Worm (Caenorhabditis elegans) whole organism, L1 larva: ENCODE data around the gene gcsh-1.

Experiments used
- C04F5.9 ChIP-seq: sonication (generic microtip); optimal IDR thresholded peaks from 2 replicates; lab custom pipeline; 2016; ENCODE audit warnings: missing genetic modification characterization, missing compliant biosample characterization
- C16A3.4 ChIP-seq: fragments of 150-350 bp; optimal IDR thresholded peaks from 2 replicates; lab custom pipeline; 2014; ENCODE audit warnings: missing biosample characterization, missing genetic modification characterization
- F16B12.6 ChIP-seq: fragments of 150-350 bp; optimal IDR thresholded peaks from 2 replicates; lab custom pipeline; 2014; ENCODE audit warnings: missing biosample characterization, missing genetic modification characterization
- Y116A8C.19 ChIP-seq: sonication (generic microtip); optimal IDR thresholded peaks from 2 replicates; lab custom pipeline; 2016; ENCODE audit warnings: missing compliant biosample characterization, missing genetic modification characterization, borderline replicate concordance
- ama-1 ChIP-seq: fragments of 150-350 bp; optimal IDR thresholded peaks from 2 replicates; lab custom pipeline; 2014
- ceh-82 ChIP-seq, 3 experiments: fragments of 150-350 bp in 1 of 3; sonication (generic microtip) in 2 of 3; optimal IDR thresholded peaks; 2 replicates each; lab custom pipeline; 2014 to 2017; ENCODE audit warnings: missing biosample characterization in 3 of 3, missing genetic modification characterization in 3 of 3
- ceh-88 ChIP-seq: fragments of 200-800 bp; sonication (Bioruptor generic); IDR thresholded peaks from 2 replicates; pipeline ENCODE4 v1.3.6; 2022; ENCODE audit warnings: missing genetic modification characterization, missing compliant biosample characterization
- ces-1 ChIP-seq: fragments of 150-350 bp; optimal IDR thresholded peaks from 2 replicates; lab custom pipeline; 2014; ENCODE audit warnings: missing biosample characterization, missing genetic modification reagents, missing genetic modification characterization
- dpl-1 ChIP-seq, 3 experiments: fragments of 150-350 bp in 2 of 3; sonication (generic microtip) in 1 of 3; optimal IDR thresholded peaks; 2 replicates each; lab custom pipeline; 2014 to 2017; ENCODE audit warnings: missing biosample characterization in 3 of 3, missing genetic modification characterization in 3 of 3, missing genetic modification reagents in 3 of 3
- efl-1 ChIP-seq, 4 experiments: fragments of 150-350 bp; optimal IDR thresholded peaks in 3 of 4; peaks in 1 of 4; 1 replicate in 1 of 4; 2 replicates in 3 of 4; lab custom pipeline; 2014; ENCODE audit warnings: missing biosample characterization in 2 of 4, missing genetic modification characterization in 2 of 4, missing genetic modification reagents in 2 of 4
- egl-27 ChIP-seq, 2 experiments: fragments of 150-350 bp in 1 of 2; sonication (generic microtip); optimal IDR thresholded peaks; 3 replicates each; lab custom pipeline; 2017 to 2018; ENCODE audit warnings: missing biosample characterization in 2 of 2, missing genetic modification characterization in 2 of 2, missing genetic modification reagents in 2 of 2
- elt-2 ChIP-seq: sonication (generic microtip); optimal IDR thresholded peaks from 2 replicates; lab custom pipeline; 2016; ENCODE audit warnings: missing genetic modification characterization, mild to moderate bottlenecking, inconsistent platforms, missing compliant biosample characterization, missing genetic modification reagents
- elt-3 ChIP-seq, 6 experiments: fragments of 150-350 bp in 1 of 6; sonication (generic microtip); optimal IDR thresholded peaks; 2 replicates each; lab custom pipeline; 2017 to 2018; ENCODE audit warnings: missing biosample characterization in 6 of 6, missing genetic modification characterization in 6 of 6, inconsistent platforms in 1 of 6
- ets-5 ChIP-seq: fragments of 200-800 bp; sonication (Bioruptor generic); IDR thresholded peaks from 2 replicates; pipeline ENCODE4 v1.3.6; 2022; ENCODE audit warnings: missing genetic modification characterization, missing compliant biosample characterization
- fkh-10 ChIP-seq: sonication (generic microtip); optimal IDR thresholded peaks from 2 replicates; lab custom pipeline; 2017; ENCODE audit warnings: missing biosample characterization, missing genetic modification reagents, missing genetic modification characterization
- fos-1 ChIP-seq: fragments of 150-350 bp; optimal IDR thresholded peaks from 2 replicates; lab custom pipeline; 2014; ENCODE audit warnings: missing biosample characterization, missing genetic modification characterization
- grh-1 ChIP-seq: fragments of 200-800 bp; sonication (Bioruptor generic); IDR thresholded peaks from 2 replicates; pipeline ENCODE4 v1.3.6; 2022; ENCODE audit warnings: missing genetic modification reagents, missing genetic modification characterization, missing compliant biosample characterization
- irx-1 ChIP-seq: sonication (generic microtip); optimal IDR thresholded peaks from 2 replicates; lab custom pipeline; 2016; ENCODE audit warnings: missing genetic modification characterization, missing compliant biosample characterization
- isw-1 ChIP-seq: fragments of 200-800 bp; sonication (Bioruptor generic); IDR thresholded peaks from 2 replicates; pipeline ENCODE4 v1.3.6; 2022; ENCODE audit warnings: missing genetic modification characterization, missing compliant biosample characterization
- jun-1 ChIP-seq: fragments of 150-350 bp; optimal IDR thresholded peaks from 2 replicates; lab custom pipeline; 2014; ENCODE audit warnings: missing biosample characterization, missing genetic modification reagents, missing genetic modification characterization
- lin-13 ChIP-seq: fragments of 150-350 bp; optimal IDR thresholded peaks from 2 replicates; lab custom pipeline; 2014; ENCODE audit warnings: missing biosample characterization, missing genetic modification reagents, missing genetic modification characterization
- lin-14 ChIP-seq: fragments of 200-800 bp; sonication (Bioruptor generic); optimal IDR thresholded peaks from 2 replicates; lab custom pipeline; 2018; ENCODE audit warnings: mild to moderate bottlenecking, missing genetic modification characterization, moderate library complexity, missing compliant biosample characterization
- lin-15B ChIP-seq: fragments of 150-350 bp; sonication (generic microtip); optimal IDR thresholded peaks from 3 replicates; lab custom pipeline; 2014; ENCODE audit warnings: missing biosample characterization, missing genetic modification characterization
- lin-35 ChIP-seq, 2 experiments: fragments of 150-350 bp; optimal IDR thresholded peaks; 2 replicates each; lab custom pipeline; 2014; ENCODE audit warnings: missing biosample characterization in 2 of 2, missing genetic modification characterization in 2 of 2, missing genetic modification reagents in 2 of 2
- lir-3 ChIP-seq: sonication (generic microtip); optimal IDR thresholded peaks from 2 replicates; lab custom pipeline; 2016; ENCODE audit warnings: mild to moderate bottlenecking, missing genetic modification characterization, moderate library complexity, missing compliant biosample characterization; ENCODE audit not compliant: poor library complexity
- lsy-2 ChIP-seq, 2 experiments: fragments of 150-350 bp; optimal IDR thresholded peaks; 2 replicates each; lab custom pipeline; 2014; ENCODE audit warnings: missing biosample characterization in 2 of 2, missing genetic modification characterization in 2 of 2
- mab-9 ChIP-seq: fragments of 200-800 bp; sonication (Bioruptor generic); IDR thresholded peaks from 2 replicates; pipeline ENCODE4 v1.3.6; 2022; ENCODE audit warnings: missing genetic modification reagents, missing genetic modification characterization, missing compliant biosample characterization
- mep-1 ChIP-seq: fragments of 150-350 bp; optimal IDR thresholded peaks from 2 replicates; lab custom pipeline; 2014; ENCODE audit warnings: missing biosample characterization, missing genetic modification characterization
- nhr-11 ChIP-seq: fragments of 150-350 bp; optimal IDR thresholded peaks from 2 replicates; lab custom pipeline; 2014; ENCODE audit warnings: missing biosample characterization, missing genetic modification characterization
- nhr-237 ChIP-seq: fragments of 150-350 bp; optimal IDR thresholded peaks from 2 replicates; lab custom pipeline; 2014; ENCODE audit warnings: missing biosample characterization, missing genetic modification characterization
- nhr-71 ChIP-seq: sonication (generic microtip); optimal IDR thresholded peaks from 2 replicates; lab custom pipeline; 2016; ENCODE audit warnings: mild to moderate bottlenecking, missing genetic modification characterization, moderate library complexity, missing compliant biosample characterization
- nhr-76 ChIP-seq: sonication (generic microtip); optimal IDR thresholded peaks from 2 replicates; lab custom pipeline; 2017; ENCODE audit warnings: missing biosample characterization, missing genetic modification characterization
- nhr-77 ChIP-seq: fragments of 150-350 bp; optimal IDR thresholded peaks from 2 replicates; lab custom pipeline; 2014; ENCODE audit warnings: missing biosample characterization, missing genetic modification characterization
- nhr-84 ChIP-seq: sonication (generic microtip); optimal IDR thresholded peaks from 2 replicates; lab custom pipeline; 2017; ENCODE audit warnings: missing biosample characterization, missing genetic modification characterization
- nhr-85 ChIP-seq: sonication (generic microtip); peaks from one replicate; lab custom pipeline; 2016; ENCODE audit warnings: missing genetic modification characterization, inconsistent platforms, missing compliant biosample characterization
- pag-3 ChIP-seq: sonication (generic microtip); optimal IDR thresholded peaks from 2 replicates; lab custom pipeline; 2017; ENCODE audit warnings: missing genetic modification characterization, mild to moderate bottlenecking, missing compliant biosample characterization, antibody characterized with exemption, borderline replicate concordance; ENCODE audit not compliant: insufficient read depth
- rnt-1 ChIP-seq: sonication (generic microtip); optimal IDR thresholded peaks from 2 replicates; lab custom pipeline; 2016; ENCODE audit warnings: mild to moderate bottlenecking, missing genetic modification characterization, moderate library complexity, missing compliant biosample characterization
- skn-1 ChIP-seq: fragments of 150-350 bp; optimal IDR thresholded peaks from 2 replicates; lab custom pipeline; 2014; ENCODE audit warnings: missing biosample characterization, missing genetic modification characterization
- snpc-4 ChIP-seq: fragments of 150-350 bp; optimal IDR thresholded peaks from 2 replicates; lab custom pipeline; 2014; ENCODE audit warnings: missing biosample characterization, missing genetic modification characterization
- tbx-2 ChIP-seq: sonication (generic microtip); optimal IDR thresholded peaks from 2 replicates; lab custom pipeline; 2016; ENCODE audit warnings: missing genetic modification characterization, missing compliant biosample characterization
- tlp-1 ChIP-seq: fragments of 150-350 bp; optimal IDR thresholded peaks from 2 replicates; lab custom pipeline; 2014; ENCODE audit warnings: missing biosample characterization, missing genetic modification characterization
- unc-130 ChIP-seq: fragments of 150-350 bp; optimal IDR thresholded peaks from 2 replicates; lab custom pipeline; 2017; ENCODE audit warnings: missing biosample characterization, missing genetic modification characterization, inconsistent platforms
- unc-30 ChIP-seq: sonication (generic microtip); optimal IDR thresholded peaks from 2 replicates; lab custom pipeline; 2017; ENCODE audit warnings: missing biosample characterization, missing genetic modification characterization
- unc-62 ChIP-seq: fragments of 150-350 bp; optimal IDR thresholded peaks from 2 replicates; lab custom pipeline; 2014; ENCODE audit warnings: missing biosample characterization, missing genetic modification reagents, missing genetic modification characterization
- unc-98 ChIP-seq: fragments of 200-800 bp; sonication (Bioruptor generic); IDR thresholded peaks from 2 replicates; pipeline ENCODE4 v1.3.6; 2022; ENCODE audit warnings: missing genetic modification characterization, missing compliant biosample characterization
- vab-15 ChIP-seq: sonication (generic microtip); optimal IDR thresholded peaks from 2 replicates; lab custom pipeline; 2017; ENCODE audit warnings: missing genotype, mild to moderate bottlenecking, missing genetic modification characterization, missing compliant biosample characterization
- zag-1 ChIP-seq: fragments of 150-350 bp; optimal IDR thresholded peaks from 2 replicates; lab custom pipeline; 2014; ENCODE audit warnings: missing biosample characterization, missing genetic modification characterization
- zip-4 ChIP-seq: fragments of 200-800 bp; sonication (Bioruptor generic); optimal IDR thresholded peaks from 2 replicates; lab custom pipeline; 2018; ENCODE audit warnings: mild to moderate bottlenecking, missing genetic modification characterization, moderate library complexity, missing compliant biosample characterization
- ztf-11 ChIP-seq, 2 experiments: sonication (generic microtip); optimal IDR thresholded peaks; 2 replicates each; lab custom pipeline; 2016 to 2017; ENCODE audit warnings: missing genetic modification characterization in 2 of 2, missing biosample characterization in 1 of 2, missing compliant biosample characterization in 1 of 2
- ztf-4 ChIP-seq: fragments of 150-350 bp; optimal IDR thresholded peaks from 2 replicates; lab custom pipeline; 2014; ENCODE audit warnings: missing biosample characterization, missing genetic modification characterization

gcsh-1 gene

DNA sequence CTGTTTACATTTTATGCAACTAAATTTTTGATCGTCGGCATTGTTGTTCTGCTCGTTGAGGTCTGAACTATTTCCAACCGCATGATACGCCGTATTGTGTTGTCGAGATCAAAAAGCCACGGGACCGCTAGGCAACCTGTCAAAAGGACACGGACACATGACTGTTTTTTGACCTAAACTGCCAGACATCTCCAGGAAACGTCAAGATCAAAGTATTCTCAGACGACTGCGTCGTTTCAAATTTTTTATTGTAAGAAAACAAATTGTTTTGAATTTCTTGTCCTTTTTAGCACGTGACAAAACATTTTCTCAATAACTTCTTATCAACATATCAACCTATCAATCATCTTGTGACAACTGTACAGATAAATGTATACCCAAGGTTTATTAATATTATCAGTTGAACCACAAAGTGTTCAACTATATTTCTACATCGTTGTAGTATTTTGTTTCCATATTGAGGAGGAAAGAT lies 12.7 kb downstream of the gcsh-1 start (continued):
- peak; percentile 52 for TF ChIP-seq tbx-2
- no peak for TF ChIP-seq ama-1 (lab: Kevin White, UChicago)
- TF ChIP-seq zag-1, result no peak
- TF ChIP-seq skn-1, result no peak
- peak; percentile 96 for TF ChIP-seq elt-2
- no peak for TF ChIP-seq zip-4 (GFP tag; lab: Kevin White, UChicago)

DNA sequence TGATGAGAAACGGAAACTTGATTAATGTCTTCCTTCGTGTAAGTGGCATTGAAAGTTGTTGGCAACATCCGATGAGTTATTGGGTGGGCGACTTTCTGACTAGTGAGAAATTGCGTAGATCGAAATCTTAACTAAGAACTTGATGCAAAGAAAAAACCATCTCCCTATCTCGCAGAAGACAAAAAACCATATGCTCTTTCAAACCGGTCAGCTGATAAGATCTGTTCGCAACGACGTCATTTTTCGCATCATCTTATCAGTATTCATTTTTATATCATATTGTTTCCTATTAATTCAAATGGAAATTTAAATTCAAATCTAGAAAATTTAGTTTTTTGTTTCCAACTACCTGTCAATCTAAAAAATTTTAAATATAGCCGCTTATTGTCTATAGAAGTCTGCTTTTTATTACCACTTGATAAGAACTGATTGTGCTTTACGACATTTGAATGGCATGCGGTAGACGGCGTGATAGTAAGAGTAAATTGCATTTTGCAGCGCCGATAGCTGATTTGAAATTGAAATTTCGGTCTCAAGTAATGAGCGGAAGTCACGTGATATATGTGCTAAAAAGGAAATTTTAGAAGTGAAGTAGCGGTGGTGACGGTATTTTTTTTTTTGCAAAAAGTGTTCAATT lies 14.3 kb downstream of the gcsh-1 start:
- TF ChIP-seq fos-1 (tag; lab: Kevin White, UChicago), result no peak
- TF ChIP-seq lir-3 (tag; lab: Kevin White, UChicago), result no peak
- TF ChIP-seq C16A3.4 (tag; lab: Kevin White, UChicago), result no peak
- no peak for TF ChIP-seq nhr-11
- peak; percentile 8 to 31 for TF ChIP-seq lin-35 (GFP tag; optimal IDR thresholded peaks at IDR 0.05; lab: Kevin White, UChicago)
- TF ChIP-seq zag-1, result no peak
- TF ChIP-seq C04F5.9 (tag; lab: Kevin White, UChicago), result no peak
- TF ChIP-seq jun-1, result no peak
- TF ChIP-seq ceh-82 (tag; optimal IDR thresholded peaks at IDR 0.05; lab: Kevin White, UChicago), result no peak
- TF ChIP-seq mep-1, result no peak
- TF ChIP-seq lsy-2 (tag; optimal IDR thresholded peaks at IDR 0.05; lab: Kevin White, UChicago), result peak in 1 of 2 experiments; percentile 10
- no peak for TF ChIP-seq zip-4 (GFP tag; lab: Kevin White, UChicago)
- no peak for TF ChIP-seq fkh-10 (GFP tag; lab: Kevin White, UChicago)
- TF ChIP-seq nhr-71, result peak; percentile 69
- TF ChIP-seq vab-15 (tag; lab: Kevin White, UChicago), result no peak
- TF ChIP-seq pag-3 (tag; lab: Kevin White, UChicago), result no peak
- peak in 4 of 6 experiments; percentile 8 to 39 (median 14) for TF ChIP-seq elt-3 (tag; optimal IDR thresholded peaks at IDR 0.05; lab: Kevin White, UChicago)
- TF ChIP-seq snpc-4, result no peak
- no peak for TF ChIP-seq unc-30
- no peak for TF ChIP-seq unc-130 (tag; lab: Kevin White, UChicago)
- TF ChIP-seq mab-9 (GFP tag; lab: Robert Waterston, UW), result no peak
- peak; percentile 98 for TF ChIP-seq nhr-85 (tag; lab: Kevin White, UChicago)
- TF ChIP-seq lin-13 (GFP tag; lab: Kevin White, UChicago), result no peak
- no peak for TF ChIP-seq unc-98 (GFP tag; lab: Robert Waterston, UW)
- TF ChIP-seq tlp-1 (tag; lab: Kevin White, UChicago), result no peak
- no peak for TF ChIP-seq ets-5 (GFP tag; lab: Robert Waterston, UW)
- TF ChIP-seq nhr-237, result no peak
- TF ChIP-seq nhr-77 (tag; lab: Kevin White, UChicago), result no peak
- TF ChIP-seq efl-1 (optimal IDR thresholded peaks at IDR 0.05; lab: Kevin White, UChicago), result no peak
- no peak for TF ChIP-seq efl-1 (GFP tag; optimal IDR thresholded peaks at IDR 0.05 in 1 of 2; lab: Kevin White, UChicago)
- TF ChIP-seq ztf-11 (tag; optimal IDR thresholded peaks at IDR 0.05; lab: Kevin White, UChicago), result no peak
- no peak for TF ChIP-seq nhr-76 (tag; lab: Kevin White, UChicago)
- no peak for TF ChIP-seq nhr-84
- TF ChIP-seq egl-27 (tag; optimal IDR thresholded peaks at IDR 0.05; lab: Kevin White, UChicago), result no peak
- TF ChIP-seq grh-1 (GFP tag; lab: Robert Waterston, UW), result peak; percentile 96
- no peak for TF ChIP-seq Y116A8C.19
- TF ChIP-seq ceh-88 (GFP tag; lab: Robert Waterston, UW), result no peak
- TF ChIP-seq rnt-1 (tag; lab: Kevin White, UChicago), result peak; percentile 46
- TF ChIP-seq F16B12.6 (tag; lab: Kevin White, UChicago), result no peak
- TF ChIP-seq lin-15B (tag; lab: Kevin White, UChicago), result no peak
- no peak for TF ChIP-seq ces-1 (GFP tag; lab: Kevin White, UChicago)
- TF ChIP-seq lin-14 (GFP tag; lab: Kevin White, UChicago), result peak; percentile 70
- no peak for TF ChIP-seq dpl-1 (GFP tag; optimal IDR thresholded peaks at IDR 0.05; lab: Kevin White, UChicago)
- TF ChIP-seq isw-1 (GFP tag; lab: Robert Waterston, UW), result no peak
- TF ChIP-seq unc-62 (GFP tag; lab: Kevin White, UChicago), result no peak
- no peak for TF ChIP-seq ztf-4
- TF ChIP-seq irx-1 (tag; lab: Kevin White, UChicago), result peak; percentile 54
